Fruit fly (Drosophila melanogaster) whole organism, embryonic: Measurements from ENCODE around the gene CG5968.
A peak's percentile ranks its signal among the peaks of the same experiment; 100 is the strongest.

Source experiments
- Abd-B ChIP-seq: fragments of 200-800 bp; sonication (Bioruptor generic); optimal IDR thresholded peaks from 2 replicates; lab custom pipeline; 2018; ENCODE audit warnings: missing biosample characterization, mild to moderate bottlenecking, missing genetic modification characterization, moderate library complexity
- Atf-2 ChIP-seq: fragments of 200-800 bp; sonication (Bioruptor generic); optimal IDR thresholded peaks from 2 replicates; lab custom pipeline; 2016; ENCODE audit warnings: missing biosample characterization, missing genetic modification characterization
- Awh ChIP-seq: fragments of 200-800 bp; sonication (Bioruptor generic); IDR thresholded peaks from 2 replicates; pipeline ENCODE4, ENCODE4 v1.3.6; 2022; ENCODE audit warnings: missing biosample characterization, missing genetic modification characterization
- Bteb2 ChIP-seq: fragments of 200-800 bp; sonication (Bioruptor generic); optimal IDR thresholded peaks from 2 replicates; lab custom pipeline; 2016; ENCODE audit warnings: missing biosample characterization, missing genetic modification characterization
- CG1024 ChIP-seq: fragments of 200-800 bp; sonication (Bioruptor generic); IDR thresholded peaks from 2 replicates; pipeline ENCODE4 v1.3.6; 2022; ENCODE audit warnings: missing biosample characterization, missing genetic modification characterization
- CG11560 ChIP-seq: fragments of 200-800 bp; sonication (Bioruptor generic); IDR thresholded peaks from 3 replicates; pipeline ENCODE4 v1.3.6; 2022; ENCODE audit warnings: missing biosample characterization, missing genetic modification characterization
- CG12219 ChIP-seq: fragments of 200-800 bp; sonication (Bioruptor generic); optimal IDR thresholded peaks from 3 replicates; lab custom pipeline; 2018; ENCODE audit warnings: missing biosample characterization, mild to moderate bottlenecking, missing genetic modification characterization
- CG1233 ChIP-seq: fragments of 200-800 bp; sonication (Bioruptor generic); optimal IDR thresholded peaks from 4 replicates; lab custom pipeline; 2018; ENCODE audit warnings: missing biosample characterization, mild to moderate bottlenecking, missing genetic modification characterization
- CG12659 ChIP-seq: fragments of 200-800 bp; sonication (Bioruptor generic); optimal IDR thresholded peaks from 3 replicates; lab custom pipeline; 2017; ENCODE audit warnings: mild to moderate bottlenecking, missing biosample characterization, missing genetic modification reagents, missing genetic modification characterization
- CG15269 ChIP-seq: fragments of 200-800 bp; sonication (Bioruptor generic); optimal IDR thresholded peaks from 2 replicates; lab custom pipeline; 2018; ENCODE audit warnings: missing biosample characterization, mild to moderate bottlenecking, missing genetic modification characterization, moderate library complexity
- CG18262 ChIP-seq: fragments of 200-800 bp; optimal IDR thresholded peaks from 3 replicates; lab custom pipeline; 2019; ENCODE audit warnings: missing biosample characterization, mild to moderate bottlenecking, missing genetic modification characterization, moderate library complexity
- CG18619 ChIP-seq: fragments of 200-800 bp; sonication (Bioruptor generic); optimal IDR thresholded peaks from 3 replicates; lab custom pipeline; 2017; ENCODE audit warnings: missing biosample characterization, mild to moderate bottlenecking, missing genetic modification characterization
- CG32772 ChIP-seq: fragments of 200-800 bp; sonication (Bioruptor generic); IDR thresholded peaks from 2 replicates; pipeline ENCODE4 v1.3.6; 2022; ENCODE audit warnings: missing biosample characterization, missing genetic modification characterization
- CG3281 ChIP-seq: fragments of 200-800 bp; sonication (Bioruptor generic); optimal IDR thresholded peaks from 3 replicates; lab custom pipeline; 2017; ENCODE audit warnings: missing biosample characterization, mild to moderate bottlenecking, missing genetic modification characterization
- CG33557 ChIP-seq: fragments of 200-800 bp; sonication (Bioruptor generic); optimal IDR thresholded peaks from 2 replicates; lab custom pipeline; 2019; ENCODE audit warnings: missing biosample characterization, mild to moderate bottlenecking, missing genetic modification characterization, moderate library complexity
- CG3838 ChIP-seq: fragments of 200-800 bp; sonication (Bioruptor generic); optimal IDR thresholded peaks from 3 replicates; lab custom pipeline; 2016; ENCODE audit warnings: missing biosample characterization, missing genetic modification characterization
- CG4617 ChIP-seq: fragments of 200-800 bp; sonication (Bioruptor generic); optimal IDR thresholded peaks from 3 replicates; lab custom pipeline; 2016; ENCODE audit warnings: missing biosample characterization, missing genetic modification characterization, borderline replicate concordance
- CG6272 ChIP-seq: fragments of 200-800 bp; sonication (Bioruptor generic); IDR thresholded peaks from 2 replicates; pipeline ENCODE4 v1.3.6; 2022; ENCODE audit warnings: missing biosample characterization, missing genetic modification characterization
- CG7987 ChIP-seq: fragments of 200-800 bp; sonication (Bioruptor generic); optimal IDR thresholded peaks from 2 replicates; lab custom pipeline; 2018; ENCODE audit warnings: missing biosample characterization, mild to moderate bottlenecking, missing genetic modification characterization, moderate library complexity
- CkIIα-i1 ChIP-seq: fragments of 200-800 bp; sonication (Bioruptor generic); IDR thresholded peaks from 2 replicates; pipeline ENCODE4 v1.3.6; 2022; ENCODE audit warnings: missing biosample characterization, missing genetic modification characterization
- Dek ChIP-seq: fragments of 200-800 bp; sonication (Bioruptor generic); optimal IDR thresholded peaks from 3 replicates; lab custom pipeline; 2019; ENCODE audit warnings: missing biosample characterization, mild to moderate bottlenecking, missing genetic modification characterization, moderate library complexity
- Dfd ChIP-seq, 2 experiments: fragments of >200 bp; optimal IDR thresholded peaks; 2 replicates each; lab custom pipeline; 2017; ENCODE audit warnings: missing biosample characterization in 2 of 2, missing genetic modification characterization in 2 of 2
- HmgZ ChIP-seq: fragments of 200-800 bp; sonication (Bioruptor generic); optimal IDR thresholded peaks from 2 replicates; lab custom pipeline; 2018; ENCODE audit warnings: missing biosample characterization, mild to moderate bottlenecking, missing genetic modification characterization
- Hr51 ChIP-seq, 2 experiments: fragments of 200-800 bp; sonication (Bioruptor generic); optimal IDR thresholded peaks; 2 replicates in 1 of 2; 3 replicates in 1 of 2; lab custom pipeline; 2016 to 2018; ENCODE audit warnings: missing biosample characterization in 2 of 2, missing genetic modification characterization in 2 of 2, mild to moderate bottlenecking in 1 of 2, moderate library complexity in 1 of 2
- Lpt ChIP-seq: fragments of >200 bp; optimal IDR thresholded peaks from 2 replicates; lab custom pipeline; 2018; ENCODE audit warnings: missing biosample characterization, missing genetic modification characterization
- Meics ChIP-seq: fragments of 200-800 bp; sonication (Bioruptor generic); optimal IDR thresholded peaks from 2 replicates; lab custom pipeline; 2017; ENCODE audit warnings: missing biosample characterization, mild to moderate bottlenecking, missing genetic modification characterization
- Myb ChIP-seq: fragments of 200-800 bp; sonication (Bioruptor generic); optimal IDR thresholded peaks from 2 replicates; lab custom pipeline; 2016; ENCODE audit warnings: missing biosample characterization, missing genetic modification characterization
- NC2β ChIP-seq: fragments of 200-800 bp; sonication (Bioruptor generic); optimal IDR thresholded peaks from 2 replicates; lab custom pipeline; 2016; ENCODE audit warnings: missing biosample characterization, missing genetic modification characterization
- Sin3A ChIP-seq: fragments of >200 bp; optimal IDR thresholded peaks from 2 replicates; lab custom pipeline; 2018
- Six4 ChIP-seq: fragments of 200-800 bp; sonication (Bioruptor generic); optimal IDR thresholded peaks from 2 replicates; lab custom pipeline; 2016; ENCODE audit warnings: missing biosample characterization, missing genetic modification characterization
- Sry-β ChIP-seq: fragments of 200-800 bp; sonication (Bioruptor generic); optimal IDR thresholded peaks from 2 replicates; lab custom pipeline; 2018; ENCODE audit warnings: missing biosample characterization, mild to moderate bottlenecking, missing genetic modification characterization, moderate library complexity
- Sry-δ ChIP-seq: fragments of 200-800 bp; sonication (Bioruptor generic); optimal IDR thresholded peaks from 2 replicates; lab custom pipeline; 2016; ENCODE audit warnings: missing biosample characterization, missing genetic modification characterization
- ab ChIP-seq: fragments of 200-800 bp; sonication (Bioruptor generic); optimal IDR thresholded peaks from 2 replicates; lab custom pipeline; 2016; ENCODE audit warnings: missing biosample characterization, missing genetic modification characterization
- ara ChIP-seq: fragments of 200-800 bp; sonication (Bioruptor generic); IDR thresholded peaks from 2 replicates; pipeline ENCODE4 v1.3.6; 2022; ENCODE audit warnings: missing biosample characterization, missing genetic modification characterization
- bsh ChIP-seq, 2 experiments: fragments of 200-800 bp; sonication (Bioruptor generic); optimal IDR thresholded peaks; 2 replicates each; lab custom pipeline; 2017 to 2018; ENCODE audit warnings: mild to moderate bottlenecking in 2 of 2, missing biosample characterization in 2 of 2, missing genetic modification characterization in 2 of 2, moderate library complexity in 1 of 2
- chinmo ChIP-seq: fragments of 200-800 bp; sonication (Bioruptor generic); IDR thresholded peaks from 4 replicates; pipeline ENCODE4 v1.3.6; 2022; ENCODE audit warnings: missing biosample characterization, missing genetic modification characterization; ENCODE audit not compliant: partially characterized antibody
- dysf ChIP-seq: fragments of 200-800 bp; sonication (Bioruptor generic); IDR thresholded peaks from 3 replicates; pipeline ENCODE4 v1.3.6; 2022; ENCODE audit warnings: missing biosample characterization, missing genetic modification characterization
- eve ChIP-seq, 2 experiments: fragments of >200 bp; optimal IDR thresholded peaks; 2 replicates each; lab custom pipeline; 2017; ENCODE audit warnings: missing biosample characterization in 2 of 2, missing genetic modification characterization in 2 of 2
- exex ChIP-seq: fragments of 200-800 bp; sonication (Bioruptor generic); optimal IDR thresholded peaks from 4 replicates; lab custom pipeline; 2018; ENCODE audit warnings: missing biosample characterization, mild to moderate bottlenecking, missing genetic modification characterization, moderate library complexity
- gcm2 ChIP-seq: fragments of 200-800 bp; sonication (Bioruptor generic); optimal IDR thresholded peaks from 2 replicates; lab custom pipeline; 2016; ENCODE audit warnings: missing biosample characterization, missing genetic modification characterization
- her ChIP-seq: fragments of 200-800 bp; sonication (Bioruptor generic); optimal IDR thresholded peaks from 2 replicates; lab custom pipeline; 2016; ENCODE audit warnings: missing biosample characterization, missing genetic modification characterization
- insv ChIP-seq, 2 experiments: fragments of 200-800 bp; sonication (Bioruptor generic); optimal IDR thresholded peaks; 3 replicates each; lab custom pipeline; 2016 to 2018; ENCODE audit warnings: missing biosample characterization in 2 of 2, missing genetic modification characterization in 2 of 2
- kay ChIP-seq: fragments of 200-800 bp; sonication (Bioruptor generic); optimal IDR thresholded peaks from 2 replicates; lab custom pipeline; 2016; ENCODE audit warnings: missing biosample characterization, missing genetic modification characterization
- peb ChIP-seq: fragments of 200-800 bp; sonication (Bioruptor generic); IDR thresholded peaks from 2 replicates; pipeline ENCODE4 v1.3.6; 2022; ENCODE audit warnings: missing biosample characterization, missing genetic modification characterization
- psq ChIP-seq: fragments of 200-800 bp; sonication (Bioruptor generic); optimal IDR thresholded peaks from 2 replicates; lab custom pipeline; 2017; ENCODE audit warnings: missing biosample characterization, missing genetic modification characterization
- slp2 ChIP-seq: fragments of 200-800 bp; sonication (Bioruptor generic); optimal IDR thresholded peaks from 2 replicates; lab custom pipeline; 2016; ENCODE audit warnings: missing biosample characterization, missing genetic modification characterization
- sna ChIP-seq: fragments of 200-800 bp; sonication (Bioruptor generic); IDR thresholded peaks from 2 replicates; pipeline ENCODE4 v1.3.6; 2022; ENCODE audit warnings: missing biosample characterization, missing genetic modification characterization; ENCODE audit not compliant: partially characterized antibody
- vfl ChIP-seq: fragments of 200-800 bp; sonication (Bioruptor generic); optimal IDR thresholded peaks from 2 replicates; lab custom pipeline; 2016; ENCODE audit warnings: missing biosample characterization, missing genetic modification characterization
- zen ChIP-seq: fragments of 200-800 bp; sonication (Bioruptor generic); optimal IDR thresholded peaks from 3 replicates; lab custom pipeline; 2018; ENCODE audit warnings: missing biosample characterization, mild to moderate bottlenecking, missing genetic modification characterization, moderate library complexity

CG5968 gene

DNA sequence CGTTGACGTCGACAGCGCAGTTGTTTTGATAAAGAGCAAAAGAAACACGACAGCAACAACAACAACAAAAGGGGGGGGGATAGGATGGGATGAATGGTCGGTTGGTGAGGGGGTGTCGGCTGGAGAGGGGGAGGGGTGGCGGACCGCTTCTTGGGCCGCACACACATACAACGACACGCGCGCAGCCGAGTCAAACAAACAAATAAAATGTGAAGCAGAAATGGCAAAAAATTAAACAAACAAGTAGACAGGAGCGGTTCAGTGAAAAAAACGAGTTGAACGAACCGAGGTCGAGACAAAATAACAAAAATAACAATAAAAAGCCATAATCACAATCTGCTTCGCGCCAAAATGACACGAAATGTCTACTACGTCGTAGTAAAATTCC, 16.4 kb downstream of the CG5968 start (continued):
- TF ChIP-seq chinmo (GFP tag; lab: Robert Waterston, UW) (peak; percentile 98), CG3838 (no peak), insv (GFP tag; optimal IDR thresholded peaks at IDR 0.05; lab: Kevin White, UChicago) (no peak), kay (GFP tag; lab: Kevin White, UChicago) (peak; percentile 13), Six4 (GFP tag; lab: Kevin White, UChicago) (no peak), vfl (GFP tag; lab: Kevin White, UChicago) (no peak), Bteb2 (no peak), slp2 (no peak), CG15269 (tag; lab: Kevin White, UChicago) (no peak), eve (GFP tag; optimal IDR thresholded peaks at IDR 0.05; lab: Kevin White, UChicago) (no peak), NC2β (GFP tag; lab: Kevin White, UChicago) (no peak), CG12659 (GFP tag; lab: Kevin White, UChicago) (no peak), Dek (tag; lab: Kevin White, UChicago) (no peak), peb (no peak), Abd-B (GFP tag; lab: Kevin White, UChicago) (no peak), ab (no peak), CG32772 (GFP tag; lab: Robert Waterston, UW) (no peak), Atf-2 (GFP tag; lab: Kevin White, UChicago) (no peak), CG33557 (GFP tag; lab: Kevin White, UChicago) (no peak), CG12219 (no peak)

DNA sequence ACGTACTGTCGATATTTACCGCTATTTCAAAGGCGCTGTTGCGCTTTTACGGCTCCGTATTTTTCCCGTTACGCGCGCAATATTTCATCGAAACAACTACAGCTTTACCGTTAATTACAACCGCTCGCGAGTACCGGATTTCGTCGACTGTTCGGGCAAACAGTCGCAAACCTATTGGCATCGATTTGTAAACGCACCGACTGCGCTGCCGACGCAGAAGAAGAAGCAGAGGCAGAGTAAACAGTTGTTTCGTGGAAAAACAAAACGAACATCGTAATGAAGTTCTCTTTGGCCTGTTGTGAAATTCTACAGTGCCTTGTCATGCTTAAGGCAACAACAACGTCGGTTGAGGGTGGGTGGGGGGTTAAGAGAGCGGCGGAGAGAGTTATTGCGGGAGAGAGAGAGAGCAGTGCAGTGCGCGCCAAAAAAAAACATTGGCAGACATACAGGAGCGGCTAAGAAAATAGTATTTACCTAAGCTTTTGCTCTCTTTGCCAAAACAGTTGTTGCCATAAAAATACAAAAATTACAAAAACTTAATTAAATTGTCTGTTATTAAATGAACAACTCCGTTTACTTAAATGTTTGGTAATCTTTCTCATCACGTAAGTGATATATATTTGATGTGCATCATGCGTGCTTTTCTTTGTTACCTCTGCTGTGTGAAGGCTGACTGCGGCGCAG, 16.9 kb downstream of the CG5968 start, which contains the start of gene CG5953:
CG5953 (minus strand) TSS at position 176 of the 684 bp plus-strand sequence.
- TF ChIP-seq Meics (GFP tag; lab: Kevin White, UChicago): peak; percentile 97
- TF ChIP-seq CG1024 (GFP tag; lab: Robert Waterston, UW): peak; percentile 89
- TF ChIP-seq CkIIα-i1: 0 out of 2 replicates have a peak, but pooled peaks have one; percentile 69
- peak; percentile 90 for TF ChIP-seq Six4 (GFP tag; lab: Kevin White, UChicago)
- peak; percentile 94 for TF ChIP-seq ara (GFP tag; lab: Robert Waterston, UW)
- no peak for TF ChIP-seq Lpt (GFP tag; lab: Kevin White, UChicago)
- TF ChIP-seq Myb (GFP tag; lab: Kevin White, UChicago): peak; percentile 86
- peak; percentile 96 for TF ChIP-seq Awh
- TF ChIP-seq psq: no peak
- peak; percentile 88 for TF ChIP-seq Bteb2
- peak; percentile 96 for TF ChIP-seq CG18619
- peak; percentile 90 for TF ChIP-seq gcm2 (GFP tag; lab: Kevin White, UChicago)
- TF ChIP-seq Sry-β (GFP tag; lab: Kevin White, UChicago): peak; percentile 36
- TF ChIP-seq zen (tag; lab: Kevin White, UChicago): peak; percentile 92
- TF ChIP-seq CG6272 (GFP tag; lab: Robert Waterston, UW): peak; percentile 94
- TF ChIP-seq Sry-δ (GFP tag; lab: Kevin White, UChicago): peak; percentile 51
- TF ChIP-seq CG1233 (GFP tag; lab: Kevin White, UChicago): peak; percentile 94
- TF ChIP-seq Hr51 (GFP tag; optimal IDR thresholded peaks at IDR 0.05; lab: Kevin White, UChicago): peak; percentile 92 to 98
- peak; percentile 96 for TF ChIP-seq HmgZ (tag; lab: Kevin White, UChicago)
- peak; percentile 98 for TF ChIP-seq CG3281 (GFP tag; lab: Kevin White, UChicago)
- TF ChIP-seq bsh (GFP tag; optimal IDR thresholded peaks at IDR 0.05; lab: Kevin White, UChicago): peak; percentile 96 to 98
- peak; percentile 77 for TF ChIP-seq exex (tag; lab: Kevin White, UChicago)
- TF ChIP-seq Dfd (GFP tag; optimal IDR thresholded peaks at IDR 0.05; lab: Kevin White, UChicago): no peak
- no peak for TF ChIP-seq Sin3A (lab: Kevin White, UChicago)
- TF ChIP-seq CG11560 (tag; lab: Robert Waterston, UW): peak; percentile 88
- TF ChIP-seq CG7987 (GFP tag; lab: Kevin White, UChicago): peak; percentile 81
- TF ChIP-seq CG18262 (tag; lab: Kevin White, UChicago): peak; percentile 97
- peak; percentile 88 for TF ChIP-seq CG3838
- peak; percentile 98 for TF ChIP-seq dysf (GFP tag; lab: Robert Waterston, UW)
- TF ChIP-seq sna (GFP tag; lab: Robert Waterston, UW): peak; percentile 40; the same call in 1 of the 2 replicates
- peak; percentile 84 for TF ChIP-seq her (GFP tag; lab: Kevin White, UChicago)
- TF ChIP-seq CG4617 (GFP tag; lab: Kevin White, UChicago): peak; percentile 84
